Fruit fly (Drosophila melanogaster) whole organism, embryonic: ENCODE data around the gene CG11168.
A peak's percentile ranks its signal among the peaks of the same experiment; 100 is the strongest.

ENCODE experiments used
- ATbp ChIP-seq: fragments of 200-800 bp; sonication (Bioruptor generic); optimal IDR thresholded peaks from 2 replicates; lab custom pipeline; 2017; ENCODE audit warnings: missing biosample characterization, mild to moderate bottlenecking, missing genetic modification characterization, missing genetic modification reagents
- Awh ChIP-seq: fragments of 200-800 bp; sonication (Bioruptor generic); IDR thresholded peaks from 2 replicates; pipeline ENCODE4, ENCODE4 v1.3.6; 2022; ENCODE audit warnings: missing biosample characterization, missing genetic modification characterization
- CG10209 ChIP-seq: fragments of 200-800 bp; sonication (Bioruptor generic); optimal IDR thresholded peaks from 3 replicates; lab custom pipeline; 2017; ENCODE audit warnings: missing biosample characterization, mild to moderate bottlenecking, missing genetic modification characterization, missing genetic modification reagents
- CG10274 ChIP-seq: fragments of 200-800 bp; sonication (Bioruptor generic); optimal IDR thresholded peaks from 3 replicates; lab custom pipeline; 2017; ENCODE audit warnings: missing biosample characterization, mild to moderate bottlenecking, missing genetic modification characterization
- CG11504 ChIP-seq: fragments of 200-800 bp; sonication (Bioruptor generic); optimal IDR thresholded peaks from 3 replicates; lab custom pipeline; 2019; ENCODE audit warnings: missing biosample characterization, mild to moderate bottlenecking, missing genetic modification characterization, moderate library complexity
- CG12391 ChIP-seq: fragments of 200-800 bp; sonication (Bioruptor generic); optimal IDR thresholded peaks from 3 replicates; lab custom pipeline; 2018; ENCODE audit warnings: missing biosample characterization, mild to moderate bottlenecking, missing genetic modification characterization, moderate library complexity
- CG12659 ChIP-seq: fragments of 200-800 bp; sonication (Bioruptor generic); optimal IDR thresholded peaks from 3 replicates; lab custom pipeline; 2017; ENCODE audit warnings: mild to moderate bottlenecking, missing biosample characterization, missing genetic modification reagents, missing genetic modification characterization
- CG13123 ChIP-seq: fragments of 200-800 bp; sonication (Bioruptor generic); optimal IDR thresholded peaks from 2 replicates; lab custom pipeline; 2016; ENCODE audit warnings: missing biosample characterization, missing genetic modification characterization
- CG13424 ChIP-seq: fragments of 200-800 bp; sonication (Bioruptor generic); optimal IDR thresholded peaks from 2 replicates; lab custom pipeline; 2019; ENCODE audit warnings: missing biosample characterization, mild to moderate bottlenecking, missing genetic modification characterization, moderate library complexity
- CG14965 ChIP-seq: fragments of 200-800 bp; sonication (Bioruptor generic); optimal IDR thresholded peaks from 2 replicates; lab custom pipeline; 2016; ENCODE audit warnings: missing biosample characterization, missing genetic modification characterization, borderline replicate concordance
- CG15269 ChIP-seq: fragments of 200-800 bp; sonication (Bioruptor generic); optimal IDR thresholded peaks from 2 replicates; lab custom pipeline; 2018; ENCODE audit warnings: missing biosample characterization, mild to moderate bottlenecking, missing genetic modification characterization, moderate library complexity
- CG15601 ChIP-seq: fragments of 200-800 bp; sonication (Bioruptor generic); optimal IDR thresholded peaks from 3 replicates; lab custom pipeline; 2019; ENCODE audit warnings: missing biosample characterization, mild to moderate bottlenecking, missing genetic modification characterization, moderate library complexity
- CG34224 ChIP-seq: fragments of 200-800 bp; sonication (Bioruptor generic); IDR thresholded peaks from 3 replicates; pipeline ENCODE4 v1.3.6; 2022; ENCODE audit warnings: missing biosample characterization, missing genetic modification characterization; ENCODE audit not compliant: partially characterized antibody
- CG3995 ChIP-seq: fragments of 200-800 bp; sonication (Bioruptor generic); optimal IDR thresholded peaks from 3 replicates; lab custom pipeline; 2016; ENCODE audit warnings: missing biosample characterization, missing genetic modification characterization
- CG4820 ChIP-seq: fragments of 200-800 bp; sonication (Bioruptor generic); optimal IDR thresholded peaks from 3 replicates; lab custom pipeline; 2016; ENCODE audit warnings: missing biosample characterization, missing genetic modification characterization
- CG7556 ChIP-seq: fragments of 200-800 bp; sonication (Bioruptor generic); optimal IDR thresholded peaks from 2 replicates; lab custom pipeline; 2017; ENCODE audit warnings: missing biosample characterization, mild to moderate bottlenecking, missing genetic modification characterization
- CG8359 ChIP-seq: fragments of 200-800 bp; sonication (Bioruptor generic); optimal IDR thresholded peaks from 2 replicates; lab custom pipeline; 2017; ENCODE audit warnings: missing biosample characterization, mild to moderate bottlenecking, missing genetic modification characterization, borderline replicate concordance
- CG9727 ChIP-seq: fragments of 200-800 bp; sonication (Bioruptor generic); optimal IDR thresholded peaks from 3 replicates; lab custom pipeline; 2017; ENCODE audit warnings: missing biosample characterization, mild to moderate bottlenecking, missing genetic modification characterization
- CG9932 ChIP-seq: fragments of 200-800 bp; sonication (Bioruptor generic); IDR thresholded peaks from 2 replicates; pipeline ENCODE4 v1.3.6; 2022; ENCODE audit warnings: missing biosample characterization, missing genetic modification characterization
- Deaf1 ChIP-seq: fragments of 200-800 bp; optimal IDR thresholded peaks from 3 replicates; lab custom pipeline; 2019; ENCODE audit warnings: missing biosample characterization, mild to moderate bottlenecking, missing genetic modification characterization, moderate library complexity
- Eip74EF ChIP-seq, 2 experiments: fragments of 200-800 bp in 1 of 2; fragments of >200 bp in 1 of 2; sonication (Bioruptor generic) in 1 of 2; optimal IDR thresholded peaks; 2 replicates each; lab custom pipeline; 2017 to 2019; ENCODE audit warnings: missing biosample characterization in 2 of 2, missing genetic modification characterization in 2 of 2, mild to moderate bottlenecking in 1 of 2, moderate library complexity in 1 of 2
- Fer3 ChIP-seq: fragments of 200-800 bp; sonication (Bioruptor generic); optimal IDR thresholded peaks from 2 replicates; lab custom pipeline; 2018; ENCODE audit warnings: missing biosample characterization, mild to moderate bottlenecking, missing genetic modification characterization, moderate library complexity
- Hmr ChIP-seq: fragments of 200-800 bp; sonication (Bioruptor generic); optimal IDR thresholded peaks from 3 replicates; lab custom pipeline; 2017; ENCODE audit warnings: mild to moderate bottlenecking, missing biosample characterization, missing genetic modification reagents, missing genetic modification characterization
- Hr78 ChIP-seq, 2 experiments: fragments of 200-800 bp in 1 of 2; fragments of >200 bp in 1 of 2; sonication (Bioruptor generic) in 1 of 2; optimal IDR thresholded peaks; 2 replicates each; lab custom pipeline; 2017 to 2019; ENCODE audit warnings: missing biosample characterization in 2 of 2, missing genetic modification characterization in 2 of 2, mild to moderate bottlenecking in 1 of 2, moderate library complexity in 1 of 2
- MBD-R2 ChIP-seq: fragments of 200-800 bp; sonication (Bioruptor generic); IDR thresholded peaks from 2 replicates; pipeline ENCODE4 v1.3.6; 2022; ENCODE audit warnings: missing biosample characterization, missing genetic modification characterization
- MESR4 ChIP-seq: fragments of 200-800 bp; sonication (Bioruptor generic); optimal IDR thresholded peaks from 2 replicates; lab custom pipeline; 2018; ENCODE audit warnings: missing biosample characterization, mild to moderate bottlenecking, missing genetic modification characterization, moderate library complexity
- NC2α ChIP-seq: fragments of 200-800 bp; sonication (Bioruptor generic); optimal IDR thresholded peaks from 2 replicates; lab custom pipeline; 2016; ENCODE audit warnings: missing biosample characterization, missing genetic modification characterization
- Nf-YC ChIP-seq: fragments of 200-800 bp; optimal IDR thresholded peaks from 3 replicates; lab custom pipeline; 2019; ENCODE audit warnings: missing biosample characterization, mild to moderate bottlenecking, missing genetic modification characterization, moderate library complexity
- NfI ChIP-seq: fragments of 200-800 bp; sonication (Bioruptor generic); optimal IDR thresholded peaks from 3 replicates; lab custom pipeline; 2018; ENCODE audit warnings: missing biosample characterization, mild to moderate bottlenecking, missing genetic modification characterization, moderate library complexity
- Opbp ChIP-seq: fragments of 200-800 bp; sonication (Bioruptor generic); IDR thresholded peaks from 3 replicates; pipeline ENCODE4 v1.3.6; 2022; ENCODE audit warnings: missing biosample characterization, missing genetic modification characterization; ENCODE audit not compliant: partially characterized antibody
- Pdp1 ChIP-seq, 2 experiments: fragments of 200-800 bp; sonication (Bioruptor generic); optimal IDR thresholded peaks; 3 replicates each; lab custom pipeline; 2016; ENCODE audit warnings: missing biosample characterization in 2 of 2, missing genetic modification characterization in 2 of 2, mild to moderate bottlenecking in 1 of 2, moderate library complexity in 1 of 2
- Tbp ChIP-seq: fragments of >200 bp; optimal IDR thresholded peaks from 2 replicates; lab custom pipeline; 2018; ENCODE audit warnings: missing biosample characterization, missing genetic modification characterization
- abd-A ChIP-seq: fragments of 200-800 bp; sonication (Bioruptor generic); optimal IDR thresholded peaks from 3 replicates; lab custom pipeline; 2019; ENCODE audit warnings: missing biosample characterization, mild to moderate bottlenecking, missing genetic modification characterization, moderate library complexity
- cad ChIP-seq: fragments of >200 bp; optimal IDR thresholded peaks from 2 replicates; lab custom pipeline; 2017; ENCODE audit warnings: missing biosample characterization, missing genetic modification characterization
- caup ChIP-seq: fragments of 200-800 bp; sonication (Bioruptor generic); optimal IDR thresholded peaks from 3 replicates; lab custom pipeline; 2017; ENCODE audit warnings: missing biosample characterization, mild to moderate bottlenecking, missing genetic modification characterization, moderate library complexity; ENCODE audit not compliant: severe bottlenecking
- disco-r ChIP-seq: fragments of 200-800 bp; sonication (Bioruptor generic); optimal IDR thresholded peaks from 2 replicates; lab custom pipeline; 2016; ENCODE audit warnings: missing biosample characterization, missing genetic modification characterization
- eyg ChIP-seq: fragments of 200-800 bp; sonication (Bioruptor generic); optimal IDR thresholded peaks from 3 replicates; lab custom pipeline; 2016; ENCODE audit warnings: missing biosample characterization, missing genetic modification characterization
- fd64A ChIP-seq: fragments of 200-800 bp; sonication (Bioruptor generic); optimal IDR thresholded peaks from 3 replicates; lab custom pipeline; 2018; ENCODE audit warnings: missing biosample characterization, mild to moderate bottlenecking, missing genetic modification characterization
- gem ChIP-seq: fragments of 200-800 bp; sonication (Bioruptor generic); optimal IDR thresholded peaks from 2 replicates; lab custom pipeline; 2019; ENCODE audit warnings: missing biosample characterization, mild to moderate bottlenecking, missing genetic modification characterization, moderate library complexity
- lov ChIP-seq, 2 experiments: fragments of 200-800 bp in 1 of 2; fragments of >200 bp in 1 of 2; sonication (Bioruptor generic) in 1 of 2; IDR thresholded peaks in 1 of 2; optimal IDR thresholded peaks in 1 of 2; 2 replicates in 1 of 2; 3 replicates in 1 of 2; pipeline versions ENCODE4 v1.3.6 to Lab custom; 2017 to 2022; ENCODE audit warnings: missing biosample characterization in 1 of 2, missing genetic modification characterization in 1 of 2
- phol ChIP-seq: fragments of 200-800 bp; sonication (Bioruptor generic); optimal IDR thresholded peaks from 3 replicates; lab custom pipeline; 2018; ENCODE audit warnings: missing biosample characterization, mild to moderate bottlenecking, missing genetic modification characterization, moderate library complexity
- rib ChIP-seq: fragments of 200-800 bp; sonication (Bioruptor generic); IDR thresholded peaks from 2 replicates; pipeline ENCODE4 v1.3.6; 2022; ENCODE audit warnings: missing biosample characterization, missing genetic modification characterization
- run ChIP-seq: fragments of 200-800 bp; sonication (Bioruptor generic); optimal IDR thresholded peaks from 3 replicates; lab custom pipeline; 2018; ENCODE audit warnings: missing biosample characterization, mild to moderate bottlenecking, missing genetic modification characterization
- toy ChIP-seq: fragments of 200-800 bp; sonication (Bioruptor generic); IDR thresholded peaks from 2 replicates; pipeline ENCODE4 v1.3.6; 2022; ENCODE audit warnings: missing biosample characterization, missing genetic modification characterization
- wek ChIP-seq: fragments of 200-800 bp; sonication (Bioruptor generic); optimal IDR thresholded peaks from 3 replicates; lab custom pipeline; 2018; ENCODE audit warnings: missing biosample characterization, mild to moderate bottlenecking, missing genetic modification characterization, moderate library complexity
- zfh2 ChIP-seq: fragments of 200-800 bp; sonication (Bioruptor generic); optimal IDR thresholded peaks from 2 replicates; lab custom pipeline; 2016; ENCODE audit warnings: missing biosample characterization, missing genetic modification characterization

CG11168 gene

dm6 chr3R:24875939-24876842 is 41.7 kb upstream of the CG11168 start, which contains the start of gene CG3744 (continued):
- TF ChIP-seq lov (optimal IDR thresholded peaks at IDR 0.05; lab: Kevin White, UChicago) (no peak), lov (GFP tag; IDR thresholded peaks at IDR 0.05; lab: Robert Waterston, UW) (peak; percentile 93), cad (GFP tag; lab: Kevin White, UChicago) (no peak), Awh (GFP tag; lab: Robert Waterston, UW) (peak; percentile 84), CG15269 (tag; lab: Kevin White, UChicago) (peak; percentile 90), eyg (peak; percentile 46), CG34224 (GFP tag; lab: Robert Waterston, UW) (peak; percentile 88), CG9932 (GFP tag; lab: Robert Waterston, UW) (peak; percentile 99), toy (GFP tag; lab: Robert Waterston, UW) (peak; percentile 83), caup (GFP tag; lab: Kevin White, UChicago) (peak; percentile 93), CG11504 (peak; percentile 88), NC2α (peak; percentile 45), NfI (GFP tag; lab: Kevin White, UChicago) (peak; percentile 95), run (peak; percentile 63), CG10274 (peak; percentile 57), MESR4 (GFP tag; lab: Kevin White, UChicago) (peak; percentile 60), MBD-R2 (GFP tag; lab: Robert Waterston, UW) (peak; percentile 90), zfh2 (peak; percentile 89), Nf-YC (peak; percentile 84), ATbp (GFP tag; lab: Kevin White, UChicago) (no peak), gem (tag; lab: Kevin White, UChicago) (peak; percentile 95), CG4820 (GFP tag; lab: Kevin White, UChicago) (peak; percentile 81), disco-r (GFP tag; lab: Kevin White, UChicago) (no peak), rib (GFP tag; lab: Robert Waterston, UW) (peak; percentile 90), Pdp1 (GFP tag; optimal IDR thresholded peaks at IDR 0.05; lab: Kevin White, UChicago) (peak; percentile 75 to 77), CG12659 (GFP tag; lab: Kevin White, UChicago) (peak; percentile 93), Fer3 (tag; lab: Kevin White, UChicago) (peak; percentile 92), Eip74EF (GFP tag; optimal IDR thresholded peaks at IDR 0.05; lab: Kevin White, UChicago) (peak in 1 of 2 experiments; percentile 65), CG8359 (GFP tag; lab: Kevin White, UChicago) (peak; percentile 55), Hmr (GFP tag; lab: Kevin White, UChicago) (peak; percentile 95), CG13123 (peak; percentile 88), CG3995 (GFP tag; lab: Kevin White, UChicago) (peak; percentile 23), CG14965 (GFP tag; lab: Kevin White, UChicago) (no peak), CG15601 (tag; lab: Kevin White, UChicago) (peak; percentile 80), phol (peak; percentile 90), Tbp (GFP tag; lab: Kevin White, UChicago) (no peak), Hr78 (GFP tag; optimal IDR thresholded peaks at IDR 0.05; lab: Kevin White, UChicago) (no peak), CG7556 (GFP tag; lab: Kevin White, UChicago) (peak; percentile 86), Deaf1 (tag; lab: Kevin White, UChicago) (peak; percentile 65), CG10209 (peak; percentile 91), wek (GFP tag; lab: Kevin White, UChicago) (peak; percentile 23), fd64A (GFP tag; lab: Kevin White, UChicago) (no peak), abd-A (tag; lab: Kevin White, UChicago) (no peak), CG9727 (GFP tag; lab: Kevin White, UChicago) (peak; percentile 88), Opbp (peak; percentile 94), CG12391 (peak; percentile 96), CG13424 (tag; lab: Kevin White, UChicago) (peak; percentile 94)
